Worm (Caenorhabditis elegans): ENCODE results near the gene T02B11.4.

DNA sequence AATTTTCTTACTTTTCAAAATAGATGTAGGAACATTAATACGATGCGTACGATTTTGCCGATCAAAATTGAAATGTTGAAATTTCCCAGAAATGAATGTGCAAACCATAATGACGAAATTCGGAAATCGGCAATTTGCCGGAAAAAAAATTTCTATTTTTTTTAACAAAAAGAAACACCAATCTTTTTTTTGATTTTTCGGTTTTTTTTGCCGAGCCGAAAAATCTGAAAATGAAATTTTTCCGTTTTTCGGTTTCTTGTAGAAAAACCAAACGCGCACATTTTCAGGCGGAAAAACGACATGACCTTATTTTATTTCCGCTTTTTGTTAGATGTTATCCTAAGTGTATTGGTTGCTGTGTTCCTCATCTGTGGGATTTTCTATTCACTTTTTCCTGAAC lies 23.4 kb downstream of the T02B11.4 start, which contains the start of gene srbc-13:
- TF ChIP-seq nhr-11 (tag; optimal IDR thresholded peaks at IDR 0.05): no peak
- no peak for TF ChIP-seq ceh-82 (tag; optimal IDR thresholded peaks at IDR 0.05)
- no peak for TF ChIP-seq fos-1 (tag; optimal IDR thresholded peaks at IDR 0.05)
- no peak for TF ChIP-seq zag-1 (tag; optimal IDR thresholded peaks at IDR 0.05)
- TF ChIP-seq lin-13 (GFP tag; optimal IDR thresholded peaks at IDR 0.05): no peak
- no peak for TF ChIP-seq egl-27 (tag; optimal IDR thresholded peaks at IDR 0.05)
- TF ChIP-seq ama-1 (optimal IDR thresholded peaks at IDR 0.05): no peak
- TF ChIP-seq saeg-2 (GFP tag; IDR thresholded peaks at IDR 0.05): no peak
- no peak for TF ChIP-seq snpc-4 (tag; optimal IDR thresholded peaks at IDR 0.05)
- no peak for TF ChIP-seq mes-2 (tag; optimal IDR thresholded peaks at IDR 0.05; ENCODE audit: poor library complexity, severe bottlenecking)
- TF ChIP-seq unc-130 (GFP tag; optimal IDR thresholded peaks at IDR 0.05): no peak

Measured in whole organism, L4 larva.